Worm (Caenorhabditis elegans) whole organism, late embryonic: ENCODE results near the gene fat-2.

ENCODE experiments used
- ama-1 ChIP-seq: fragments of 150-350 bp; optimal IDR thresholded peaks from 2 replicates; lab custom pipeline; 2014
- ceh-9 ChIP-seq: sonication (generic microtip); optimal IDR thresholded peaks from 2 replicates; lab custom pipeline; 2016; ENCODE audit warnings: mild to moderate bottlenecking, missing genetic modification characterization, inconsistent platforms, missing compliant biosample characterization
- fkh-10 ChIP-seq: fragments of 150-350 bp; optimal IDR thresholded peaks from 2 replicates; lab custom pipeline; 2014; ENCODE audit warnings: missing biosample characterization, missing genetic modification reagents, missing genetic modification characterization
- mec-3 ChIP-seq: sonication (generic microtip); optimal IDR thresholded peaks from 2 replicates; lab custom pipeline; 2016; ENCODE audit warnings: borderline replicate concordance, missing genetic modification characterization, missing compliant biosample characterization
- nfya-1 ChIP-seq: sonication (generic microtip); optimal IDR thresholded peaks from 2 replicates; lab custom pipeline; 2017; ENCODE audit warnings: missing genetic modification characterization, mild to moderate bottlenecking, missing compliant biosample characterization, antibody characterized with exemption, moderate library complexity
- odd-2 ChIP-seq: sonication (generic microtip); optimal IDR thresholded peaks from 2 replicates; lab custom pipeline; 2017; ENCODE audit warnings: antibody characterized with exemption, mild to moderate bottlenecking, missing genetic modification characterization, missing compliant biosample characterization
- pag-3 ChIP-seq: sonication (generic microtip); optimal IDR thresholded peaks from 2 replicates; lab custom pipeline; 2016; ENCODE audit warnings: missing compliant biosample characterization, missing genetic modification characterization, borderline replicate concordance

DNA sequence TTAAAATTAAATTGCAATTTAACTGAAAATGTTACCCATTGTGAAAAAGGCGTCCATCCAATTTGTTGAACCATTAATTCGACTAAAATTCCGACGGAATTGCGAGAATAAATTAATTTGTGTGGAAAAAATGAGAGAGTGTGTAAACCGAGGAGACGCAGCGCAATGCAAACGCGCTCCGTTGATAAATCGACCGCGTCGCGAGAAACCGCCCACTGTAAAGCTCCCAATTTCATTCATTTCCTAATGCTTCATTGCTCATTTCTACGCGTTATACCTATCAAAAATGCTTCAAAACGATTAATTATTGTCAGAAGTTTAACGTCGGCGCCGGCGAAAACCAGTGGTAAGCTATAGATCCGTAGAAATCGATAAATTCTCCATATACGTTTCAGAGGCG, 25.9 kb upstream of the fat-2 start, which contains the start of the genes Y67H2A.2 and micu-1:
- TF ChIP-seq nfya-1 (tag; lab: Kevin White, UChicago) (peak; percentile 69), odd-2 (tag; lab: Kevin White, UChicago) (no peak), fkh-10 (no peak), ceh-9 (tag; lab: Kevin White, UChicago) (no peak), mec-3 (tag; lab: Kevin White, UChicago) (no peak), ama-1 (lab: Kevin White, UChicago) (no peak), pag-3 (tag; lab: Kevin White, UChicago) (no peak)
